Fruit fly (Drosophila melanogaster): Measurements from ENCODE around the gene Nup35.

Gene Nup35

DNA sequence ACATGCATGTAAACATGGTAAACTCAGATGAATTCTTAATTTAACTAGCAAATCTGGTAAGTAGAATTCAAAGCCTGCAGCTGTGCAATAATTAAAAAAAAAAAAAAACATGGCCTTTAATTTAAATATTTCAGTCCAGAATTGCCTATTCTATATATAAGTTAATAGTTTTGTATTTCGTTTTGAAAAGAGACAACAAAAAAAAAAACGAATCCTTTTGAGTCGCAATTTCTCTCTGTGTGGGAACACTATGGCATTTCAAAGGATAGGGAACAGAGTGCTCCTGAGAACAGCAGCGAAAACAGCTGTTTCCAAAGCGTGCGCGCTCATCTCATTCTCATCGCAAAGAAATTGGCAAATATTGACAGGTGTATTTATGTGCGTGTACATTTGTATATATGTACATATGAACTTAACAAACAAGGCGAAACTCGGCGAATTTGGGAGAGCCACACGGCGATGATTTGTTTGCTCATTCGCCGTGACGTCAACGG, 2.2 kb upstream of the Nup35 start (continued):
- no peak for TF ChIP-seq prd (optimal IDR thresholded peaks at IDR 0.05)
- peak; percentile 65; the same call in 2 of the 3 replicates for TF ChIP-seq prd (GFP tag; IDR thresholded peaks at IDR 0.05)
- TF ChIP-seq CG3163 (GFP tag; optimal IDR thresholded peaks at IDR 0.05): no peak
- TF ChIP-seq HHEX (GFP tag; optimal IDR thresholded peaks at IDR 0.05): peak; percentile 72
- TF ChIP-seq gcm (GFP tag; optimal IDR thresholded peaks at IDR 0.05): peak; percentile 43
- TF ChIP-seq Sox102F (GFP tag; optimal IDR thresholded peaks at IDR 0.05): peak; percentile 79
- no peak for TF ChIP-seq jigr1 (GFP tag; IDR thresholded peaks at IDR 0.05)
- peak; percentile 53 for TF ChIP-seq slbo (GFP tag; IDR thresholded peaks at IDR 0.05)
- TF ChIP-seq CG32767 (GFP tag; IDR thresholded peaks at IDR 0.05): peak; percentile 60; the same call in 1 of the 2 replicates
- TF ChIP-seq Six4 (GFP tag; optimal IDR thresholded peaks at IDR 0.05): peak; percentile 38
- TF ChIP-seq B-H1 (GFP tag; IDR thresholded peaks at IDR 0.05): no peak
- TF ChIP-seq lilli (GFP tag; optimal IDR thresholded peaks at IDR 0.05): peak; percentile 69
- TF ChIP-seq CG33213 (GFP tag; optimal IDR thresholded peaks at IDR 0.05): no peak
- TF ChIP-seq org-1 (GFP tag; optimal IDR thresholded peaks at IDR 0.05): peak; percentile 65
- TF ChIP-seq CG31388 (GFP tag; optimal IDR thresholded peaks at IDR 0.05): no peak
- no peak for TF ChIP-seq nom (GFP tag; optimal IDR thresholded peaks at IDR 0.05)
- no peak for TF ChIP-seq MESR4 (GFP tag; optimal IDR thresholded peaks at IDR 0.05)
- TF ChIP-seq tgo (GFP tag; IDR thresholded peaks at IDR 0.05): peak; percentile 61
- peak; percentile 60 for TF ChIP-seq CG15601 (tag; optimal IDR thresholded peaks at IDR 0.05)
- TF ChIP-seq zfh1 (GFP tag; IDR thresholded peaks at IDR 0.05): peak; percentile 55; the same call in 1 of the 3 replicates
- no peak for TF ChIP-seq Mad (GFP tag; optimal IDR thresholded peaks at IDR 0.05)
- peak; percentile 47; the same call in 1 of the 3 replicates for TF ChIP-seq CG11695 (GFP tag; IDR thresholded peaks at IDR 0.05)
- TF ChIP-seq Meics (GFP tag; optimal IDR thresholded peaks at IDR 0.05): peak; percentile 59
- TF ChIP-seq CG17385 (GFP tag; optimal IDR thresholded peaks at IDR 0.05): peak; percentile 53
- no peak for TF ChIP-seq Dip2 (GFP tag; IDR thresholded peaks at IDR 0.05)
- peak; percentile 58; the same call in 1 of the 2 replicates for TF ChIP-seq rib (GFP tag; IDR thresholded peaks at IDR 0.05)
- no peak; the same call in 1 of the 2 replicates for TF ChIP-seq danr (GFP tag; IDR thresholded peaks at IDR 0.05)
- no peak for TF ChIP-seq bbx (GFP tag; IDR thresholded peaks at IDR 0.05; ENCODE audit: partially characterized antibody)
- peak; percentile 47; the same call in 1 of the 3 replicates for TF ChIP-seq H15 (GFP tag; IDR thresholded peaks at IDR 0.05)
- TF ChIP-seq D19B (GFP tag; optimal IDR thresholded peaks at IDR 0.05): peak; percentile 18
- no peak for TF ChIP-seq usp (GFP tag; optimal IDR thresholded peaks at IDR 0.05)
- peak; percentile 73 for TF ChIP-seq CoRest (tag; optimal IDR thresholded peaks at IDR 0.05)
- TF ChIP-seq Scr (GFP tag; IDR thresholded peaks at IDR 0.05; ENCODE audit: partially characterized antibody): no peak
- TF ChIP-seq CG2116 (GFP tag; optimal IDR thresholded peaks at IDR 0.05): peak; percentile 3
- peak; percentile 16; the same call in 1 of the 2 replicates for TF ChIP-seq ssp (GFP tag; IDR thresholded peaks at IDR 0.05)
- no peak for TF ChIP-seq CG3995 (GFP tag; optimal IDR thresholded peaks at IDR 0.05)
- peak; percentile 68 for TF ChIP-seq CG2120 (GFP tag; optimal IDR thresholded peaks at IDR 0.05)
- TF ChIP-seq CG18619 (GFP tag; optimal IDR thresholded peaks at IDR 0.05): peak; percentile 45
- TF ChIP-seq CG1792 (GFP tag; optimal IDR thresholded peaks at IDR 0.05): no peak
- peak; percentile 66 for TF ChIP-seq CG17359 (tag; optimal IDR thresholded peaks at IDR 0.05)
- TF ChIP-seq schlank (tag; optimal IDR thresholded peaks at IDR 0.05): peak; percentile 72
- peak; percentile 57 for TF ChIP-seq Hsf (GFP tag; optimal IDR thresholded peaks at IDR 0.05)
- peak; percentile 38 for TF ChIP-seq CG9932 (GFP tag; IDR thresholded peaks at IDR 0.05)
- TF ChIP-seq CG3281 (GFP tag; optimal IDR thresholded peaks at IDR 0.05): peak; percentile 49
- peak; percentile 8 for TF ChIP-seq Nf-YB (GFP tag; optimal IDR thresholded peaks at IDR 0.05)
- TF ChIP-seq Oli (tag; optimal IDR thresholded peaks at IDR 0.05): peak; percentile 68
- no peak for TF ChIP-seq CG1832 (GFP tag; optimal IDR thresholded peaks at IDR 0.05)
- TF ChIP-seq bigmax (GFP tag; optimal IDR thresholded peaks at IDR 0.05): no peak
- TF ChIP-seq HLH4C (GFP tag; IDR thresholded peaks at IDR 0.05; ENCODE audit: partially characterized antibody): no peak
- TF ChIP-seq GATAe (GFP tag; conservative IDR thresholded peaks at IDR 0.05): no peak
- TF ChIP-seq H2.0 (GFP tag; IDR thresholded peaks at IDR 0.05): no peak

Data from whole organism, embryonic.